Fruit fly (Drosophila melanogaster) whole organism, prepupa: ENCODE measurements around the gene bol.

Experiments used
- Blimp-1 ChIP-seq: fragments of 200-800 bp; sonication (Bioruptor generic); optimal IDR thresholded peaks from 3 replicates; lab custom pipeline; 2017; ENCODE audit warnings: missing biosample characterization, missing genetic modification characterization, mild to moderate bottlenecking, moderate library complexity, missing genetic modification reagents
- CG10669 ChIP-seq: fragments of 200-800 bp; sonication (Bioruptor generic); optimal IDR thresholded peaks from 3 replicates; lab custom pipeline; 2018; ENCODE audit warnings: missing biosample characterization, mild to moderate bottlenecking, missing genetic modification characterization, moderate library complexity
- CG11294 ChIP-seq: fragments of 200-800 bp; sonication (Bioruptor generic); IDR thresholded peaks from 2 replicates; pipeline ENCODE4 v1.3.6; 2022; ENCODE audit warnings: missing biosample characterization, missing genetic modification characterization
- CG11762 ChIP-seq: fragments of 200-800 bp; sonication (Bioruptor generic); optimal IDR thresholded peaks from 3 replicates; lab custom pipeline; 2016; ENCODE audit warnings: missing biosample characterization, missing genetic modification characterization; ENCODE audit not compliant: insufficient read depth
- CG11902 ChIP-seq: fragments of 200-800 bp; sonication (Bioruptor generic); optimal IDR thresholded peaks from 3 replicates; lab custom pipeline; 2016; ENCODE audit warnings: missing biosample characterization, missing genetic modification characterization
- CG15336 ChIP-seq: fragments of 200-800 bp; sonication (Bioruptor generic); IDR thresholded peaks from 2 replicates; pipeline ENCODE4 v1.3.6; 2022; ENCODE audit warnings: missing biosample characterization, missing genetic modification characterization
- CG1621 ChIP-seq: fragments of 200-800 bp; sonication (Bioruptor generic); optimal IDR thresholded peaks from 3 replicates; lab custom pipeline; 2018; ENCODE audit warnings: missing biosample characterization, mild to moderate bottlenecking, missing genetic modification characterization
- CG3032 ChIP-seq: fragments of 200-800 bp; optimal IDR thresholded peaks from 2 replicates; lab custom pipeline; 2019; ENCODE audit warnings: missing biosample characterization, mild to moderate bottlenecking, missing genetic modification characterization, moderate library complexity
- CG31627 ChIP-seq: fragments of 200-800 bp; sonication (Bioruptor generic); optimal IDR thresholded peaks from 3 replicates; lab custom pipeline; 2016; ENCODE audit warnings: missing biosample characterization, missing genetic modification characterization
- CG34406 ChIP-seq: fragments of 200-800 bp; sonication (Bioruptor generic); optimal IDR thresholded peaks from 3 replicates; lab custom pipeline; 2016; ENCODE audit warnings: missing biosample characterization, missing genetic modification characterization
- CG3919 ChIP-seq: fragments of 200-800 bp; sonication (Bioruptor generic); optimal IDR thresholded peaks from 3 replicates; lab custom pipeline; 2016; ENCODE audit warnings: missing biosample characterization, missing genetic modification characterization
- CG4318 ChIP-seq: fragments of 200-800 bp; sonication (Bioruptor generic); optimal IDR thresholded peaks from 3 replicates; lab custom pipeline; 2017; ENCODE audit warnings: missing biosample characterization, mild to moderate bottlenecking, missing genetic modification characterization
- CG6163 ChIP-seq: fragments of 200-800 bp; sonication (Bioruptor generic); IDR thresholded peaks from 3 replicates; pipeline ENCODE4 v1.3.6; 2022; ENCODE audit warnings: missing biosample characterization, missing genetic modification characterization
- CG6792 ChIP-seq: fragments of 200-800 bp; sonication (Bioruptor generic); optimal IDR thresholded peaks from 3 replicates; lab custom pipeline; 2016; ENCODE audit warnings: missing biosample characterization, missing genetic modification characterization
- CG6808 ChIP-seq: fragments of 200-800 bp; sonication (Bioruptor generic); optimal IDR thresholded peaks from 3 replicates; lab custom pipeline; 2017; ENCODE audit warnings: missing biosample characterization, missing genetic modification characterization, mild to moderate bottlenecking, moderate library complexity, missing genetic modification reagents
- CG6854 ChIP-seq: fragments of 200-800 bp; sonication (Bioruptor generic); optimal IDR thresholded peaks from 2 replicates; lab custom pipeline; 2017; ENCODE audit warnings: missing biosample characterization, mild to moderate bottlenecking, missing genetic modification characterization
- CG7368 ChIP-seq: fragments of 200-800 bp; sonication (Bioruptor generic); optimal IDR thresholded peaks from 3 replicates; lab custom pipeline; 2016; ENCODE audit warnings: missing biosample characterization, missing genetic modification characterization
- CG8119 ChIP-seq: fragments of 200-800 bp; sonication (Bioruptor generic); IDR thresholded peaks from 3 replicates; pipeline ENCODE4 v1.3.6; 2022; ENCODE audit warnings: missing biosample characterization, missing genetic modification characterization
- CG9139 ChIP-seq: fragments of 200-800 bp; sonication (Bioruptor generic); optimal IDR thresholded peaks from 3 replicates; lab custom pipeline; 2017; ENCODE audit warnings: missing biosample characterization, mild to moderate bottlenecking, missing genetic modification characterization
- Eip75B ChIP-seq: fragments of 200-800 bp; sonication (Bioruptor generic); optimal IDR thresholded peaks from 3 replicates; lab custom pipeline; 2016; ENCODE audit warnings: missing biosample characterization, missing genetic modification characterization
- Eip78C ChIP-seq: fragments of 200-800 bp; sonication (Bioruptor generic); peaks from one replicate; lab custom pipeline; 2016; ENCODE audit warnings: missing biosample characterization, missing genetic modification characterization
- Eip93F ChIP-seq: fragments of 200-800 bp; sonication (Bioruptor generic); optimal IDR thresholded peaks from 2 replicates; lab custom pipeline; 2016; ENCODE audit warnings: missing biosample characterization, mild to moderate bottlenecking, missing genetic modification characterization
- Ets21C ChIP-seq: fragments of 200-800 bp; sonication (Bioruptor generic); optimal IDR thresholded peaks from 3 replicates; lab custom pipeline; 2016; ENCODE audit warnings: missing biosample characterization, missing genetic modification characterization
- Ets96B ChIP-seq: fragments of 200-800 bp; optimal IDR thresholded peaks from 2 replicates; lab custom pipeline; 2019; ENCODE audit warnings: missing biosample characterization, mild to moderate bottlenecking, missing genetic modification characterization, moderate library complexity
- Gug ChIP-seq: fragments of 200-800 bp; sonication (Bioruptor generic); IDR thresholded peaks from 2 replicates; pipeline ENCODE4 v1.3.6; 2022; ENCODE audit warnings: missing biosample characterization, missing genetic modification characterization
- Hr38 ChIP-seq: sonication (Bioruptor generic); optimal IDR thresholded peaks from 2 replicates; lab custom pipeline; 2016; ENCODE audit warnings: missing biosample characterization, missing genetic modification characterization
- Hr39 ChIP-seq: fragments of 200-800 bp; sonication (Bioruptor generic); optimal IDR thresholded peaks from 2 replicates; lab custom pipeline; 2016; ENCODE audit warnings: missing biosample characterization, missing genetic modification characterization
- Lpt ChIP-seq: fragments of 200-800 bp; sonication (Bioruptor generic); optimal IDR thresholded peaks from 3 replicates; lab custom pipeline; 2016; ENCODE audit warnings: missing biosample characterization, missing genetic modification characterization
- Met ChIP-seq: fragments of 200-800 bp; sonication (Bioruptor generic); optimal IDR thresholded peaks from 3 replicates; lab custom pipeline; 2016; ENCODE audit warnings: missing biosample characterization, missing genetic modification characterization
- OdsH ChIP-seq: fragments of 200-800 bp; sonication (Bioruptor generic); optimal IDR thresholded peaks from 3 replicates; lab custom pipeline; 2016; ENCODE audit warnings: missing biosample characterization, missing genetic modification characterization
- Smox ChIP-seq: fragments of 200-800 bp; sonication (Bioruptor generic); optimal IDR thresholded peaks from 3 replicates; lab custom pipeline; 2016; ENCODE audit warnings: missing biosample characterization, missing genetic modification characterization
- Sox102F ChIP-seq: fragments of 200-800 bp; sonication (Bioruptor generic); optimal IDR thresholded peaks from 2 replicates; lab custom pipeline; 2016; ENCODE audit warnings: missing biosample characterization, mild to moderate bottlenecking, missing genetic modification characterization
- Sox14 ChIP-seq: fragments of 200-800 bp; sonication (Bioruptor generic); optimal IDR thresholded peaks from 3 replicates; lab custom pipeline; 2016; ENCODE audit warnings: missing biosample characterization, missing genetic modification characterization
- Sox15 ChIP-seq: fragments of 200-800 bp; sonication (Bioruptor generic); optimal IDR thresholded peaks from 3 replicates; lab custom pipeline; 2016; ENCODE audit warnings: missing biosample characterization, missing genetic modification characterization
- achi ChIP-seq: fragments of 200-800 bp; sonication (Bioruptor generic); optimal IDR thresholded peaks from 3 replicates; lab custom pipeline; 2016; ENCODE audit warnings: missing biosample characterization, missing genetic modification characterization
- acj6 ChIP-seq: fragments of 200-800 bp; sonication (Bioruptor generic); optimal IDR thresholded peaks from 3 replicates; lab custom pipeline; 2016; ENCODE audit warnings: missing biosample characterization, missing genetic modification characterization
- cyc ChIP-seq: fragments of 200-800 bp; sonication (Bioruptor generic); optimal IDR thresholded peaks from 3 replicates; lab custom pipeline; 2016; ENCODE audit warnings: missing biosample characterization, missing genetic modification characterization
- dac ChIP-seq: fragments of 200-800 bp; sonication (Bioruptor generic); optimal IDR thresholded peaks from 2 replicates; lab custom pipeline; 2017; ENCODE audit warnings: missing biosample characterization, mild to moderate bottlenecking, missing genetic modification characterization
- dsx ChIP-seq: fragments of 200-800 bp; optimal IDR thresholded peaks from 3 replicates; lab custom pipeline; 2019; ENCODE audit warnings: missing biosample characterization, mild to moderate bottlenecking, missing genetic modification characterization, moderate library complexity; ENCODE audit not compliant: poor library complexity, severe bottlenecking
- eg ChIP-seq: fragments of 200-800 bp; sonication (Bioruptor generic); IDR thresholded peaks from 3 replicates; pipeline ENCODE4 v1.3.6; 2022; ENCODE audit warnings: missing biosample characterization, missing genetic modification characterization
- esn ChIP-seq: fragments of 200-800 bp; sonication (Bioruptor generic); optimal IDR thresholded peaks from 2 replicates; lab custom pipeline; 2016; ENCODE audit warnings: missing biosample characterization, mild to moderate bottlenecking, missing genetic modification characterization, moderate library complexity
- fd59A ChIP-seq: fragments of 200-800 bp; sonication (Bioruptor generic); optimal IDR thresholded peaks from 2 replicates; lab custom pipeline; 2017; ENCODE audit warnings: missing biosample characterization, mild to moderate bottlenecking, missing genetic modification characterization, missing genetic modification reagents
- fd85E ChIP-seq: fragments of 200-800 bp; sonication (Bioruptor generic); optimal IDR thresholded peaks from 3 replicates; lab custom pipeline; 2016; ENCODE audit warnings: missing biosample characterization, missing genetic modification characterization
- fkh ChIP-seq: fragments of 200-800 bp; sonication (Bioruptor generic); optimal IDR thresholded peaks from 3 replicates; lab custom pipeline; 2017; ENCODE audit warnings: missing biosample characterization, mild to moderate bottlenecking, missing genetic modification characterization, moderate library complexity
- lz ChIP-seq: fragments of 200-800 bp; sonication (Bioruptor generic); optimal IDR thresholded peaks from 3 replicates; lab custom pipeline; 2016; ENCODE audit warnings: missing biosample characterization, missing genetic modification characterization
- net ChIP-seq: fragments of 200-800 bp; sonication (Bioruptor generic); optimal IDR thresholded peaks from 3 replicates; lab custom pipeline; 2016; ENCODE audit warnings: missing biosample characterization, missing genetic modification characterization
- pdm3 ChIP-seq: fragments of 200-800 bp; sonication (Bioruptor generic); optimal IDR thresholded peaks from 3 replicates; lab custom pipeline; 2016; ENCODE audit warnings: missing biosample characterization, missing genetic modification characterization
- spab ChIP-seq: fragments of 200-800 bp; sonication (Bioruptor generic); optimal IDR thresholded peaks from 2 replicates; lab custom pipeline; 2017; ENCODE audit warnings: missing biosample characterization, mild to moderate bottlenecking, missing genetic modification characterization, missing genetic modification reagents
- ss ChIP-seq, 2 experiments: fragments of 200-800 bp; sonication (Bioruptor generic); optimal IDR thresholded peaks; 2 replicates in 1 of 2; 3 replicates in 1 of 2; lab custom pipeline; 2017 to 2018; ENCODE audit warnings: mild to moderate bottlenecking in 2 of 2, missing biosample characterization in 2 of 2, missing genetic modification characterization in 2 of 2, moderate library complexity in 1 of 2
- svp ChIP-seq: fragments of 200-800 bp; sonication (Bioruptor generic); peaks from one replicate; lab custom pipeline; 2016; ENCODE audit warnings: missing biosample characterization, missing genetic modification characterization
- vri ChIP-seq: fragments of 200-800 bp; sonication (Bioruptor generic); optimal IDR thresholded peaks from 3 replicates; lab custom pipeline; 2016; ENCODE audit warnings: missing biosample characterization, mild to moderate bottlenecking, missing genetic modification characterization

bol gene

dm6 chr3L:9126888-9127689 lies 7.1 kb downstream of the bol start:
- TF ChIP-seq lz (GFP tag; lab: Kevin White, UChicago) = no peak
- no peak for TF ChIP-seq spab (GFP tag; lab: Kevin White, UChicago)
- peak; percentile 11 for TF ChIP-seq CG6792 (GFP tag; lab: Kevin White, UChicago)
- no peak for TF ChIP-seq CG6808 (GFP tag; lab: Kevin White, UChicago)
- no peak for TF ChIP-seq Eip93F
- peak; percentile 14 for TF ChIP-seq esn (GFP tag; lab: Kevin White, UChicago)
- TF ChIP-seq CG3919 (GFP tag; lab: Kevin White, UChicago) = no peak
- no peak for TF ChIP-seq CG11902 (GFP tag; lab: Kevin White, UChicago)
- no peak for TF ChIP-seq fd85E (GFP tag; lab: Kevin White, UChicago)
- no peak for TF ChIP-seq Blimp-1
- TF ChIP-seq Eip78C = peak; percentile 70
- no peak for TF ChIP-seq fkh (GFP tag; lab: Kevin White, UChicago)
- peak; percentile 26 for TF ChIP-seq dac
- no peak for TF ChIP-seq CG6854 (GFP tag; lab: Kevin White, UChicago)
- no peak for TF ChIP-seq Met (GFP tag; lab: Kevin White, UChicago)
- TF ChIP-seq Ets96B (tag; lab: Kevin White, UChicago) = peak; percentile 33
- no peak for TF ChIP-seq CG11762
- peak; percentile 51; the same call in 1 of the 3 replicates for TF ChIP-seq CG6163 (GFP tag; lab: Robert Waterston, UW)
- no peak for TF ChIP-seq CG9139 (GFP tag; lab: Kevin White, UChicago)
- peak; percentile 14 for TF ChIP-seq pdm3 (GFP tag; lab: Kevin White, UChicago)
- no peak for TF ChIP-seq fd59A (GFP tag; lab: Kevin White, UChicago)
- peak; percentile 21 for TF ChIP-seq Eip75B
- TF ChIP-seq CG11294 = no peak
- TF ChIP-seq ss (GFP tag; optimal IDR thresholded peaks at IDR 0.05; lab: Kevin White, UChicago) = peak in 1 of 2 experiments; percentile 17
- TF ChIP-seq Sox14 (GFP tag; lab: Kevin White, UChicago) = peak; percentile 11
- no peak for TF ChIP-seq CG31627 (GFP tag; lab: Kevin White, UChicago)
- peak; percentile 11 for TF ChIP-seq Ets21C (GFP tag; lab: Kevin White, UChicago)
- TF ChIP-seq CG8119 (GFP tag; lab: Robert Waterston, UW) = peak; percentile 36; the same call in 1 of the 3 replicates
- peak; percentile 9 for TF ChIP-seq cyc (GFP tag; lab: Kevin White, UChicago)
- peak; percentile 2 for TF ChIP-seq Hr39 (GFP tag; lab: Kevin White, UChicago)
- no peak for TF ChIP-seq Gug (GFP tag; lab: Robert Waterston, UW)
- peak; percentile 43 for TF ChIP-seq CG3032 (tag; lab: Kevin White, UChicago)
- peak; percentile 67 for TF ChIP-seq svp (GFP tag; lab: Kevin White, UChicago)
- TF ChIP-seq Sox102F (GFP tag; lab: Kevin White, UChicago) = no peak
- peak; percentile 16 for TF ChIP-seq CG10669 (GFP tag; lab: Kevin White, UChicago)
- TF ChIP-seq Sox15 (GFP tag; lab: Kevin White, UChicago) = no peak
- TF ChIP-seq Hr38 = no peak
- TF ChIP-seq CG15336 (GFP tag; lab: Robert Waterston, UW) = peak; percentile 23; the same call in 1 of the 2 replicates
- peak; percentile 54 for TF ChIP-seq CG4318
- TF ChIP-seq Smox (GFP tag; lab: Kevin White, UChicago) = no peak
- peak; percentile 3 for TF ChIP-seq Lpt (GFP tag; lab: Kevin White, UChicago)
- TF ChIP-seq OdsH (GFP tag; lab: Kevin White, UChicago) = peak; percentile 19
- no peak for TF ChIP-seq CG7368 (GFP tag; lab: Kevin White, UChicago)
- TF ChIP-seq eg = peak; percentile 54; the same call in 1 of the 3 replicates
- no peak for TF ChIP-seq net (GFP tag; lab: Kevin White, UChicago)
- TF ChIP-seq CG1621 (tag; lab: Kevin White, UChicago) = no peak
- TF ChIP-seq CG34406 (GFP tag; lab: Kevin White, UChicago) = no peak
- no peak for TF ChIP-seq vri (GFP tag; lab: Kevin White, UChicago)
- TF ChIP-seq dsx (GFP tag; lab: Kevin White, UChicago) = peak; percentile 27
- TF ChIP-seq acj6 (GFP tag; lab: Kevin White, UChicago) = peak; percentile 33
- TF ChIP-seq achi (GFP tag; lab: Kevin White, UChicago) = peak; percentile 11
